Fruit fly (Drosophila melanogaster): Measurements from ENCODE around the gene Reepl1.

- TF ChIP-seq psq (optimal IDR thresholded peaks at IDR 0.05) (no peak), h (optimal IDR thresholded peaks at IDR 0.05) (no peak)
Observed at dm6 chrX:11548701-11549100, 23.8 kb upstream of the Reepl1 start.
